Worm (Caenorhabditis elegans): ENCODE data around the gene F52D2.6.

F52D2.6 gene

DNA sequence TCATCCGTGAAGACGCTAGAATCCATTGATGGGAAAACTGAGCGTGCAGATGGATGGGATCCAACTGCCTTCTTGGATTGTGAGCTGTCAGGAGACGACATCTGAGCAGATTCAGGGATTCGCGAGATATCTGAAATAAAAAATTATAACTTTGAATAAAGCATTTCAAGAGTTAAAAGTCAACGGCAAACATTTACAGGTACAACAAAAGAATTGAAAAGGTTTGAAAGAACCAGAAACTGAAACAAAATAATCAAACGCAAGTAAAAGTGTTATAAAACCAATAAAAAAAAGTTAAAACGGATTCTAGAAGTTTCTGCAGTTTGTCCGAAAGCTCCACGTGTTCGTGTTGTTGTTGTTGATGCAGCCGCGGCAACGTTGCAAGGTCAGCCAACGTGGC lies 35.9 kb upstream of the F52D2.6 start, which contains the start of gene Y59E1A.4:
TSS of gene Y59E1A.4 (minus strand) at position 101 of the 400 bp plus-strand sequence.
- TF ChIP-seq tbp1 (GFP tag; optimal IDR thresholded peaks at IDR 0.05): no peak
- no peak for TF ChIP-seq ceh-91 (GFP tag; IDR thresholded peaks at IDR 0.05)
- TF ChIP-seq ztf-25 (GFP tag; IDR thresholded peaks at IDR 0.05): no peak
- no peak for TF ChIP-seq egl-18 (GFP tag; IDR thresholded peaks at IDR 0.05)
- no peak for TF ChIP-seq tbx-9 (tag; optimal IDR thresholded peaks at IDR 0.05; ENCODE audit: borderline replicate concordance)
- no peak for TF ChIP-seq F55B11.4 (tag; optimal IDR thresholded peaks at IDR 0.05; ENCODE audit: borderline replicate concordance, insufficient read depth)
- no peak for TF ChIP-seq hlh-12 (tag; optimal IDR thresholded peaks at IDR 0.05)
- no peak for TF ChIP-seq him-1 (tag; optimal IDR thresholded peaks at IDR 0.05)
- TF ChIP-seq bed-2 (GFP tag; IDR thresholded peaks at IDR 0.05): no peak
- TF ChIP-seq B0261.1 (tag; optimal IDR thresholded peaks at IDR 0.05): no peak
- TF ChIP-seq lag-1 (GFP tag; IDR thresholded peaks at IDR 0.05): no peak
- no peak for TF ChIP-seq dpff-1 (tag; optimal IDR thresholded peaks at IDR 0.05)
- TF ChIP-seq madf-10 (tag; optimal IDR thresholded peaks at IDR 0.05): no peak
- no peak for TF ChIP-seq let-607 (tag; optimal IDR thresholded peaks at IDR 0.05)
- no peak for TF ChIP-seq F57C9.4 (tag; optimal IDR thresholded peaks at IDR 0.05)
- no peak for TF ChIP-seq snpc-1.1 (tag; optimal IDR thresholded peaks at IDR 0.05; ENCODE audit: insufficient read depth)
- TF ChIP-seq B0336.3 (GFP tag; IDR thresholded peaks at IDR 0.05): no peak
- TF ChIP-seq nhr-179 (tag; optimal IDR thresholded peaks at IDR 0.05): no peak
- TF ChIP-seq ceh-40 (GFP tag; IDR thresholded peaks at IDR 0.05): no peak
- no peak for TF ChIP-seq let-526 (GFP tag; IDR thresholded peaks at IDR 0.05)

DNA sequence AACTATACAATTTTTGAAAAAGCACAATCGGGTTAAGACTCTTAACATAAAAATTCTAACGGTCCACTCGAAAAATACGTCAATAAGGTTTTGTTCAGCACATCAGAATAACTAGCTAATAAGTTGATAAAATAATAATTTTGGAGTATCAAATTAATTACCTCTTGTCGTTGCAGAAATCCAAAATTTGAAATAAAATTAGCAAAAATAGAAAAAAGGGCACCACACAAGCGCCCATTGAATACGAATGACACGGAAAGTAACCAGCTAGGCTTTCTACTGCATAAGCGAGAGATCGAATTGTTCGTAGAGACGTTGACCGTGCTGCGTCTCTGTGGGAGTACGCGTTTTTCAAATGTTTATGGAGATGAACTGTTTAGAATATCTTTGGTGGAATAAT lies 16.7 kb upstream of the F52D2.6 start:
- TF ChIP-seq mel-28 (tag; optimal IDR thresholded peaks at IDR 0.05; ENCODE audit: borderline replicate concordance) (no peak), sdz-38 (tag; optimal IDR thresholded peaks at IDR 0.05) (no peak), ztf-22 (GFP tag; optimal IDR thresholded peaks at IDR 0.05) (no peak)

DNA sequence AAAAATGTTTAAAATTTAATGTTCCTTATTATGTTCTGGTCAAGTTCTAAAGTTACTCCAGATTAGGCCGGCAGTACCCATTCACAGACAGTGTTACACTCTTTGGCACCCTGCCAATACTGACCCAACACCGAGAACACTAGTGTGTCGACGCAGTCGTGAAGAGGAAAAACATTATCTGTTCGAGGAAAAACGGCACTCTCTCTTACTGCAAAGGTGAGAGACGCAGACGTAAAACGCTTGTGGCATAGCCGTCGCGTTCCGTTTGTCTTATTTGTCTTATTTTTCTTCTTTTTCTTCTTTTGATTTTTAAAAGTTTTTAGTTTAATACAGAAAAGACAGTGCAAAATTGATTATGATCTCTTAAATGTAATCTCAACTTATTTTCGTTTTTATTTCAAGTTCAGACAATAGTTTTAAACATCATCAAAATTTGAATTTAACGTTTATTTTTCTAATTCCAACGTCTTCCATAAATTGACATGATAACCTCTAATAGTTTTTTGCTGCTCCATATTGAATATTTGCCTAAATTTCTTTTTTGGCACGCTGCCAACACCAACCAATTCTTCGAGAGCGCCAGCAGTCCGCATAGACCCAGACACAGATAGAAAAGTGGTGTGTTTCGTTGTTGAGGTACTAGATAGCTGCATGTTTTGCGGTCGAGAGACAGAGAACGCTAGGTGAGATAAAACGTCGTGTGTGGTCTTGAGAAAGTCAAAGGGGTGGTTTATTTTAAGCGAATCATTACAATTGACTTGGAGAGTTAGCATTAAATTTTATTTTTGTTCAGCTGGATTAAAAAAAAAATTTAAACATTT lies 14.7 kb upstream of the F52D2.6 start:
- TF ChIP-seq Y53G8AR.9 (GFP tag; conservative IDR thresholded peaks at IDR 0.05) (no peak), let-526 (GFP tag; IDR thresholded peaks at IDR 0.05) (no peak), lsy-27 (tag; optimal IDR thresholded peaks at IDR 0.05; ENCODE audit: borderline replicate concordance, insufficient read depth) (no peak), let-607 (tag; optimal IDR thresholded peaks at IDR 0.05) (no peak), zim-3 (tag; optimal IDR thresholded peaks at IDR 0.05) (no peak), nhr-80 (tag; optimal IDR thresholded peaks at IDR 0.05) (peak; percentile 9), hmg-1.2 (GFP tag; IDR thresholded peaks at IDR 0.05) (peak; percentile 75; the same call in 1 of the 2 replicates), sea-2 (GFP tag; IDR thresholded peaks at IDR 0.05) (no peak), mel-28 (tag; optimal IDR thresholded peaks at IDR 0.05; ENCODE audit: borderline replicate concordance) (no peak)

DNA sequence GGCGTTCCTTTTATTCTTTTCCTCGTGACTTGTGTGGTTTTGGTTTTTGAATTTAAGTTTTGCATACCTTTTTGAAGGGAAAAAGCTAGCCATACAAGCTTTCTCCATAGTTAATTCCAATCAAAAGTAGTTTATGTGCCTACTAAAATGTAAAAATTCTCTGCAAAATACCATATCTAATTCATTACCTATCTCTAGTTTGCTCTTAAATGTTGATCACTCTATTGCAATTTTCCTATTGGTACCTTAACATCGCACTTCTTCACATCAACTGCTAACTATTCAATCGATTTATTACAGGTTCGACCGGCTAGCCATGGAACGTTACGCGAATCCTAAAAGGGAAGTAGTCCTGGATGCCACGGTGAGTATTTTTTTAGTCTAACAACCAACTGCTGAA lies 13.5 kb upstream of the F52D2.6 start, which contains the start of gene F52D2.7:
TSS of gene F52D2.7 (plus strand) at position 301 of the 400 bp plus-strand sequence.
- TF ChIP-seq mxl-1 (tag; optimal IDR thresholded peaks at IDR 0.05) (no peak), F52B5.7 (tag; optimal IDR thresholded peaks at IDR 0.05) (no peak), F33H1.4 (GFP tag; IDR thresholded peaks at IDR 0.05) (no peak), him-1 (tag; optimal IDR thresholded peaks at IDR 0.05) (no peak), ztf-28 (GFP tag; IDR thresholded peaks at IDR 0.05) (no peak), ccch-3 (GFP tag; optimal IDR thresholded peaks at IDR 0.05) (no peak), C06A6.2 (GFP tag; conservative IDR thresholded peaks at IDR 0.05) (no peak), Y79H2A.3 (GFP tag; conservative IDR thresholded peaks at IDR 0.05) (no peak), fkh-3 (tag; optimal IDR thresholded peaks at IDR 0.05) (no peak), hlh-12 (tag; optimal IDR thresholded peaks at IDR 0.05) (no peak)
